Fruit fly (Drosophila melanogaster) whole organism, embryonic: Measurements from ENCODE around the gene His3.3A.
A peak's percentile ranks its signal among the peaks of the same experiment; 100 is the strongest.

Experiments used
- ATbp ChIP-seq: fragments of 200-800 bp; sonication (Bioruptor generic); optimal IDR thresholded peaks from 2 replicates; lab custom pipeline; 2017; ENCODE audit warnings: missing biosample characterization, mild to moderate bottlenecking, missing genetic modification characterization, missing genetic modification reagents
- Ada2b ChIP-seq: fragments of 200-800 bp; sonication (Bioruptor generic); IDR thresholded peaks from 2 replicates; pipeline ENCODE4 v1.3.6; 2022; ENCODE audit warnings: missing biosample characterization, missing genetic modification characterization
- Antp ChIP-seq: fragments of 200-800 bp; sonication (Bioruptor generic); optimal IDR thresholded peaks from 3 replicates; lab custom pipeline; 2016; ENCODE audit warnings: missing biosample characterization, missing genetic modification characterization
- B-H2 ChIP-seq: fragments of 200-800 bp; sonication (Bioruptor generic); optimal IDR thresholded peaks from 2 replicates; lab custom pipeline; 2018; ENCODE audit warnings: missing biosample characterization, mild to moderate bottlenecking, missing genetic modification characterization
- BEAF-32 ChIP-seq: fragments of 200-800 bp; sonication (Bioruptor generic); optimal IDR thresholded peaks from 3 replicates; lab custom pipeline; 2017; ENCODE audit warnings: missing biosample characterization, missing genetic modification characterization, mild to moderate bottlenecking, moderate library complexity, missing genetic modification reagents
- CG10543 ChIP-seq: fragments of 200-800 bp; sonication (Bioruptor generic); optimal IDR thresholded peaks from 3 replicates; lab custom pipeline; 2017; ENCODE audit warnings: missing biosample characterization, mild to moderate bottlenecking, missing genetic modification characterization, moderate library complexity
- CG11247 ChIP-seq: fragments of 200-800 bp; sonication (Bioruptor generic); IDR thresholded peaks from 2 replicates; pipeline ENCODE4 v1.3.6; 2022; ENCODE audit warnings: missing biosample characterization, missing genetic modification characterization
- CG12299 ChIP-seq: fragments of 200-800 bp; sonication (Bioruptor generic); optimal IDR thresholded peaks from 2 replicates; lab custom pipeline; 2018; ENCODE audit warnings: missing biosample characterization, mild to moderate bottlenecking, missing genetic modification characterization
- CG12391 ChIP-seq: fragments of 200-800 bp; sonication (Bioruptor generic); optimal IDR thresholded peaks from 3 replicates; lab custom pipeline; 2018; ENCODE audit warnings: missing biosample characterization, mild to moderate bottlenecking, missing genetic modification characterization, moderate library complexity
- CG15696 ChIP-seq: fragments of 200-800 bp; sonication (Bioruptor generic); optimal IDR thresholded peaks from 2 replicates; lab custom pipeline; 2019; ENCODE audit warnings: missing biosample characterization, mild to moderate bottlenecking, missing genetic modification characterization, moderate library complexity
- CG17385 ChIP-seq: fragments of 200-800 bp; sonication (Bioruptor generic); optimal IDR thresholded peaks from 3 replicates; lab custom pipeline; 2018; ENCODE audit warnings: missing biosample characterization, mild to moderate bottlenecking, missing genetic modification characterization
- CG17912 ChIP-seq: fragments of 200-800 bp; sonication (Bioruptor generic); optimal IDR thresholded peaks from 2 replicates; lab custom pipeline; 2018; ENCODE audit warnings: missing biosample characterization, mild to moderate bottlenecking, missing genetic modification characterization
- CG18619 ChIP-seq: fragments of 200-800 bp; sonication (Bioruptor generic); optimal IDR thresholded peaks from 3 replicates; lab custom pipeline; 2017; ENCODE audit warnings: missing biosample characterization, mild to moderate bottlenecking, missing genetic modification characterization
- CG3065 ChIP-seq: fragments of 200-800 bp; sonication (Bioruptor generic); optimal IDR thresholded peaks from 2 replicates; lab custom pipeline; 2016; ENCODE audit warnings: missing biosample characterization, missing genetic modification characterization
- CG34224 ChIP-seq: fragments of 200-800 bp; sonication (Bioruptor generic); IDR thresholded peaks from 3 replicates; pipeline ENCODE4 v1.3.6; 2022; ENCODE audit warnings: missing biosample characterization, missing genetic modification characterization; ENCODE audit not compliant: partially characterized antibody
- CG34376 ChIP-seq: fragments of 200-800 bp; sonication (Bioruptor generic); optimal IDR thresholded peaks from 2 replicates; lab custom pipeline; 2018; ENCODE audit warnings: missing biosample characterization, mild to moderate bottlenecking, missing genetic modification characterization
- CG42726 ChIP-seq: fragments of 200-800 bp; sonication (Bioruptor generic); IDR thresholded peaks from 2 replicates; pipeline ENCODE4 v1.3.6; 2022; ENCODE audit warnings: missing biosample characterization, missing genetic modification characterization; ENCODE audit not compliant: partially characterized antibody
- CG4730 ChIP-seq: fragments of 200-800 bp; sonication (Bioruptor generic); IDR thresholded peaks from 2 replicates; pipeline ENCODE4 v1.3.6; 2022; ENCODE audit warnings: missing biosample characterization, missing genetic modification characterization
- CG6654 ChIP-seq: fragments of 200-800 bp; sonication (Bioruptor generic); optimal IDR thresholded peaks from 2 replicates; lab custom pipeline; 2017; ENCODE audit warnings: missing biosample characterization, mild to moderate bottlenecking, missing genetic modification characterization
- CG8359 ChIP-seq: fragments of 200-800 bp; sonication (Bioruptor generic); optimal IDR thresholded peaks from 2 replicates; lab custom pipeline; 2017; ENCODE audit warnings: missing biosample characterization, mild to moderate bottlenecking, missing genetic modification characterization, borderline replicate concordance
- CG8765 ChIP-seq: fragments of 200-800 bp; sonication (Bioruptor generic); IDR thresholded peaks from 2 replicates; pipeline ENCODE4 v1.3.6; 2022; ENCODE audit warnings: missing biosample characterization, missing genetic modification characterization
- CG8944 ChIP-seq: fragments of 200-800 bp; sonication (Bioruptor generic); optimal IDR thresholded peaks from 3 replicates; lab custom pipeline; 2016; ENCODE audit warnings: missing biosample characterization, missing genetic modification characterization
- D19B ChIP-seq: fragments of 200-800 bp; sonication (Bioruptor generic); optimal IDR thresholded peaks from 2 replicates; lab custom pipeline; 2017; ENCODE audit warnings: missing biosample characterization, mild to moderate bottlenecking, missing genetic modification characterization
- Dad ChIP-seq: fragments of 200-800 bp; sonication (Bioruptor generic); optimal IDR thresholded peaks from 3 replicates; lab custom pipeline; 2016; ENCODE audit warnings: missing biosample characterization, missing genetic modification characterization
- Dek ChIP-seq: fragments of 200-800 bp; sonication (Bioruptor generic); optimal IDR thresholded peaks from 3 replicates; lab custom pipeline; 2019; ENCODE audit warnings: missing biosample characterization, mild to moderate bottlenecking, missing genetic modification characterization, moderate library complexity
- Dip2 ChIP-seq: fragments of 200-800 bp; sonication (Bioruptor generic); IDR thresholded peaks from 2 replicates; pipeline ENCODE4 v1.3.6; 2022; ENCODE audit warnings: missing biosample characterization, missing genetic modification characterization
- HLH54F ChIP-seq: fragments of 200-800 bp; sonication (Bioruptor generic); optimal IDR thresholded peaks from 3 replicates; lab custom pipeline; 2016; ENCODE audit warnings: missing biosample characterization, missing genetic modification characterization
- Nf-YA ChIP-seq: fragments of 200-800 bp; sonication (Bioruptor generic); IDR thresholded peaks from 2 replicates; pipeline ENCODE4 v1.3.6; 2022; ENCODE audit warnings: missing biosample characterization, missing genetic modification characterization
- Nf-YC ChIP-seq: fragments of 200-800 bp; optimal IDR thresholded peaks from 3 replicates; lab custom pipeline; 2019; ENCODE audit warnings: missing biosample characterization, mild to moderate bottlenecking, missing genetic modification characterization, moderate library complexity
- NfI ChIP-seq: fragments of 200-800 bp; sonication (Bioruptor generic); optimal IDR thresholded peaks from 3 replicates; lab custom pipeline; 2018; ENCODE audit warnings: missing biosample characterization, mild to moderate bottlenecking, missing genetic modification characterization, moderate library complexity
- Ravus ChIP-seq: fragments of 200-800 bp; sonication (Bioruptor generic); IDR thresholded peaks from 2 replicates; pipeline ENCODE4 v1.3.6; 2022; ENCODE audit warnings: missing biosample characterization, missing genetic modification characterization
- Xbp1 ChIP-seq: fragments of 200-800 bp; sonication (Bioruptor generic); optimal IDR thresholded peaks from 3 replicates; lab custom pipeline; 2016; ENCODE audit warnings: missing biosample characterization, mild to moderate bottlenecking, missing genetic modification characterization
- abd-A ChIP-seq: fragments of 200-800 bp; sonication (Bioruptor generic); optimal IDR thresholded peaks from 3 replicates; lab custom pipeline; 2019; ENCODE audit warnings: missing biosample characterization, mild to moderate bottlenecking, missing genetic modification characterization, moderate library complexity
- ase ChIP-seq: fragments of 200-800 bp; sonication (Bioruptor generic); IDR thresholded peaks from 3 replicates; pipeline ENCODE4 v1.3.6; 2022; ENCODE audit warnings: missing biosample characterization, missing genetic modification characterization
- bbx ChIP-seq: fragments of 200-800 bp; sonication (Bioruptor generic); IDR thresholded peaks from 2 replicates; pipeline ENCODE4 v1.3.6; 2022; ENCODE audit warnings: missing biosample characterization, missing genetic modification characterization; ENCODE audit not compliant: partially characterized antibody
- br ChIP-seq: fragments of >200 bp; optimal IDR thresholded peaks from 2 replicates; lab custom pipeline; 2017
- chif ChIP-seq, 2 experiments: fragments of 200-800 bp; sonication (Bioruptor generic); optimal IDR thresholded peaks; 3 replicates each; lab custom pipeline; 2016; ENCODE audit warnings: missing biosample characterization in 2 of 2, missing genetic modification characterization in 2 of 2
- corto ChIP-seq: fragments of 200-800 bp; sonication (Bioruptor generic); optimal IDR thresholded peaks from 2 replicates; lab custom pipeline; 2016; ENCODE audit warnings: missing biosample characterization, mild to moderate bottlenecking, missing genetic modification characterization, moderate library complexity
- crp ChIP-seq, 2 experiments: fragments of 200-800 bp; sonication (Bioruptor generic); optimal IDR thresholded peaks; 2 replicates in 1 of 2; 3 replicates in 1 of 2; lab custom pipeline; 2017; ENCODE audit warnings: missing biosample characterization in 2 of 2, missing genetic modification characterization in 2 of 2, mild to moderate bottlenecking in 1 of 2, moderate library complexity in 1 of 2
- eve ChIP-seq, 2 experiments: fragments of >200 bp; optimal IDR thresholded peaks; 2 replicates each; lab custom pipeline; 2017; ENCODE audit warnings: missing biosample characterization in 2 of 2, missing genetic modification characterization in 2 of 2
- grau ChIP-seq: fragments of 200-800 bp; optimal IDR thresholded peaks from 3 replicates; lab custom pipeline; 2019; ENCODE audit warnings: missing biosample characterization, mild to moderate bottlenecking, missing genetic modification characterization, moderate library complexity
- gsb-n ChIP-seq: fragments of 200-800 bp; sonication (Bioruptor generic); optimal IDR thresholded peaks from 3 replicates; lab custom pipeline; 2018; ENCODE audit warnings: missing biosample characterization, mild to moderate bottlenecking, missing genetic modification characterization
- gt ChIP-seq: fragments of 200-800 bp; sonication (Bioruptor generic); IDR thresholded peaks from 2 replicates; pipeline ENCODE4 v1.3.6; 2022; ENCODE audit warnings: missing biosample characterization, missing genetic modification characterization
- h ChIP-seq: fragments of >200 bp; optimal IDR thresholded peaks from 2 replicates; lab custom pipeline; 2017
- insv ChIP-seq, 2 experiments: fragments of 200-800 bp; sonication (Bioruptor generic); optimal IDR thresholded peaks; 3 replicates each; lab custom pipeline; 2016 to 2018; ENCODE audit warnings: missing biosample characterization in 2 of 2, missing genetic modification characterization in 2 of 2
- lmd ChIP-seq: fragments of 200-800 bp; sonication (Bioruptor generic); IDR thresholded peaks from 2 replicates; pipeline ENCODE4 v1.3.6; 2022; ENCODE audit warnings: missing biosample characterization, missing genetic modification characterization
- salm ChIP-seq: fragments of 200-800 bp; sonication (Bioruptor generic); optimal IDR thresholded peaks from 2 replicates; lab custom pipeline; 2018; ENCODE audit warnings: missing biosample characterization, mild to moderate bottlenecking, missing genetic modification characterization
- sens-2 ChIP-seq: fragments of 200-800 bp; sonication (Bioruptor generic); IDR thresholded peaks from 2 replicates; pipeline ENCODE4 v1.3.6; 2022; ENCODE audit warnings: missing biosample characterization, missing genetic modification characterization
- sisA ChIP-seq: fragments of 200-800 bp; sonication (Bioruptor generic); IDR thresholded peaks from 2 replicates; pipeline ENCODE4 v1.3.6; 2022; ENCODE audit warnings: missing biosample characterization, missing genetic modification characterization
- slp2 ChIP-seq: fragments of 200-800 bp; sonication (Bioruptor generic); optimal IDR thresholded peaks from 2 replicates; lab custom pipeline; 2016; ENCODE audit warnings: missing biosample characterization, missing genetic modification characterization

His3.3A gene

dm6 chr2L:5086905-5087522 is 32.2 kb downstream of the His3.3A start (continued):
- TF ChIP-seq Nf-YC (peak; percentile 67), B-H2 (GFP tag; lab: Kevin White, UChicago) (no peak), insv (GFP tag; optimal IDR thresholded peaks at IDR 0.05; lab: Kevin White, UChicago) (no peak), NfI (GFP tag; lab: Kevin White, UChicago) (peak; percentile 79), corto (GFP tag; lab: Kevin White, UChicago) (peak; percentile 54), CG4730 (no peak), chif (GFP tag; optimal IDR thresholded peaks at IDR 0.05; lab: Kevin White, UChicago) (peak; percentile 62 to 83), CG34376 (GFP tag; lab: Kevin White, UChicago) (peak; percentile 44), Dek (tag; lab: Kevin White, UChicago) (peak; percentile 61), abd-A (tag; lab: Kevin White, UChicago) (peak; percentile 59), Ada2b (GFP tag; lab: Robert Waterston, UW) (peak; percentile 54), Dad (GFP tag; lab: Kevin White, UChicago) (peak; percentile 16), CG12391 (peak; percentile 82), BEAF-32 (no peak), br (lab: Kevin White, UChicago) (no peak), slp2 (GFP tag; lab: Kevin White, UChicago) (no peak), CG15696 (tag; lab: Kevin White, UChicago) (peak; percentile 72), gt (GFP tag; lab: Robert Waterston, UW) (no peak), Xbp1 (GFP tag; lab: Kevin White, UChicago) (peak; percentile 77), bbx (GFP tag; lab: Robert Waterston, UW) (no peak), Ravus (GFP tag; lab: Robert Waterston, UW) (peak; percentile 21), HLH54F (GFP tag; lab: Kevin White, UChicago) (peak; percentile 58), CG3065 (GFP tag; lab: Kevin White, UChicago) (no peak), CG17912 (GFP tag; lab: Kevin White, UChicago) (no peak), CG8359 (peak; percentile 72), sisA (GFP tag; lab: Robert Waterston, UW) (peak; percentile 57), CG11247 (GFP tag; lab: Robert Waterston, UW) (peak; percentile 31; the same call in 1 of the 2 replicates), CG6654 (peak; percentile 35), eve (GFP tag; optimal IDR thresholded peaks at IDR 0.05; lab: Kevin White, UChicago) (peak in 1 of 2 experiments; percentile 95), ase (0 out of 3 replicates have a peak, but pooled peaks have one; percentile 41), D19B (GFP tag; lab: Kevin White, UChicago) (peak; percentile 46), CG34224 (GFP tag; lab: Robert Waterston, UW) (no peak), gsb-n (tag; lab: Kevin White, UChicago) (peak; percentile 72), grau (tag; lab: Kevin White, UChicago) (peak; percentile 84), h (lab: Kevin White, UChicago) (no peak), Nf-YA (GFP tag; lab: Robert Waterston, UW) (0 out of 2 replicates have a peak, but pooled peaks have one; percentile 25), CG8944 (peak; percentile 13), Antp (GFP tag; lab: Kevin White, UChicago) (peak; percentile 60), CG12299 (tag; lab: Kevin White, UChicago) (peak; percentile 70), lmd (GFP tag; lab: Robert Waterston, UW) (peak; percentile 68), CG17385 (GFP tag; lab: Kevin White, UChicago) (peak; percentile 80), sens-2 (GFP tag; lab: Robert Waterston, UW) (no peak), CG18619 (peak; percentile 76), salm (tag; lab: Kevin White, UChicago) (peak; percentile 75), CG42726 (GFP tag; lab: Robert Waterston, UW) (no peak), crp (GFP tag; optimal IDR thresholded peaks at IDR 0.05; lab: Kevin White, UChicago) (peak in 1 of 2 experiments; percentile 14), CG8765 (no peak), ATbp (GFP tag; lab: Kevin White, UChicago) (peak; percentile 86), Dip2 (no peak), CG10543 (peak; percentile 57)
